Fruit fly (Drosophila melanogaster) whole organism, pupa: ENCODE data around the gene CG33332.

Source experiments
- CG10348 ChIP-seq: fragments of 200-800 bp; sonication (Bioruptor generic); IDR thresholded peaks from 2 replicates; pipeline ENCODE4 v1.3.6; 2022; ENCODE audit warnings: missing biosample characterization, missing genetic modification characterization
- CG12605 ChIP-seq: fragments of 200-800 bp; sonication (Bioruptor generic); IDR thresholded peaks from 2 replicates; pipeline ENCODE4 v1.3.6; 2022; ENCODE audit warnings: missing biosample characterization, missing genetic modification characterization
- CG13204 ChIP-seq: fragments of 200-800 bp; sonication (Bioruptor generic); optimal IDR thresholded peaks from 2 replicates; lab custom pipeline; 2018; ENCODE audit warnings: missing biosample characterization, mild to moderate bottlenecking, missing genetic modification characterization, moderate library complexity
- CG14655 ChIP-seq: fragments of 200-800 bp; sonication (Bioruptor generic); optimal IDR thresholded peaks from 3 replicates; lab custom pipeline; 2017; ENCODE audit warnings: mild to moderate bottlenecking, missing biosample characterization, missing genetic modification reagents, missing genetic modification characterization
- CG15710 ChIP-seq: fragments of 200-800 bp; sonication (Bioruptor generic); optimal IDR thresholded peaks from 2 replicates; lab custom pipeline; 2018; ENCODE audit warnings: missing biosample characterization, mild to moderate bottlenecking, missing genetic modification characterization, moderate library complexity
- CG17806 ChIP-seq: fragments of 200-800 bp; sonication (Bioruptor generic); optimal IDR thresholded peaks from 2 replicates; lab custom pipeline; 2018; ENCODE audit warnings: missing biosample characterization, mild to moderate bottlenecking, missing genetic modification characterization, moderate library complexity
- CG32121 ChIP-seq: fragments of 200-800 bp; sonication (Bioruptor generic); IDR thresholded peaks from 2 replicates; pipeline ENCODE4 v1.3.6; 2022; ENCODE audit warnings: missing biosample characterization, missing genetic modification characterization
- CG34367 ChIP-seq: fragments of 200-800 bp; sonication (Bioruptor generic); optimal IDR thresholded peaks from 2 replicates; lab custom pipeline; 2018; ENCODE audit warnings: missing biosample characterization, mild to moderate bottlenecking, missing genetic modification characterization
- CG4496 ChIP-seq: fragments of 200-800 bp; sonication (Bioruptor generic); IDR thresholded peaks from 3 replicates; pipeline ENCODE4 v1.3.6; 2022; ENCODE audit warnings: missing biosample characterization, missing genetic modification characterization
- CG8159 ChIP-seq: fragments of 200-800 bp; sonication (Bioruptor generic); optimal IDR thresholded peaks from 3 replicates; lab custom pipeline; 2018; ENCODE audit warnings: missing biosample characterization, mild to moderate bottlenecking, missing genetic modification characterization, moderate library complexity
- CG8301 ChIP-seq: fragments of 200-800 bp; sonication (Bioruptor generic); optimal IDR thresholded peaks from 2 replicates; lab custom pipeline; 2018; ENCODE audit warnings: missing biosample characterization, mild to moderate bottlenecking, missing genetic modification characterization
- CG9948 ChIP-seq: fragments of 200-800 bp; sonication (Bioruptor generic); optimal IDR thresholded peaks from 2 replicates; lab custom pipeline; 2018; ENCODE audit warnings: missing biosample characterization, mild to moderate bottlenecking, missing genetic modification characterization, moderate library complexity
- D1 ChIP-seq: fragments of 200-800 bp; sonication (Bioruptor generic); optimal IDR thresholded peaks from 2 replicates; lab custom pipeline; 2018; ENCODE audit warnings: missing biosample characterization, mild to moderate bottlenecking, missing genetic modification characterization, moderate library complexity
- EcR ChIP-seq: fragments of 200-800 bp; sonication (Bioruptor generic); optimal IDR thresholded peaks from 3 replicates; lab custom pipeline; 2019; ENCODE audit warnings: missing biosample characterization, missing genetic modification characterization, mild to moderate bottlenecking, moderate library complexity, missing genetic modification reagents
- Ets98B ChIP-seq: fragments of 200-800 bp; sonication (Bioruptor generic); IDR thresholded peaks from 2 replicates; pipeline ENCODE4 v1.3.6; 2022; ENCODE audit warnings: missing biosample characterization, missing genetic modification characterization
- Pif1A ChIP-seq: fragments of 200-800 bp; sonication (Bioruptor generic); optimal IDR thresholded peaks from 3 replicates; lab custom pipeline; 2016; ENCODE audit warnings: missing biosample characterization, missing genetic modification characterization
- Pif1B ChIP-seq: fragments of 200-800 bp; sonication (Bioruptor generic); optimal IDR thresholded peaks from 3 replicates; lab custom pipeline; 2016; ENCODE audit warnings: missing biosample characterization, missing genetic modification characterization
- Snoo ChIP-seq: fragments of 200-800 bp; sonication (Bioruptor generic); optimal IDR thresholded peaks from 3 replicates; lab custom pipeline; 2017; ENCODE audit warnings: missing biosample characterization, mild to moderate bottlenecking, missing genetic modification characterization, inconsistent platforms
- fd96Ca ChIP-seq: fragments of 200-800 bp; sonication (Bioruptor generic); IDR thresholded peaks from 3 replicates; pipeline ENCODE4 v1.3.6; 2022; ENCODE audit warnings: missing biosample characterization, missing genetic modification characterization
- gl ChIP-seq: fragments of 200-800 bp; sonication (Bioruptor generic); optimal IDR thresholded peaks from 2 replicates; lab custom pipeline; 2018; ENCODE audit warnings: missing biosample characterization, mild to moderate bottlenecking, missing genetic modification characterization
- rn ChIP-seq: fragments of 200-800 bp; sonication (Bioruptor generic); IDR thresholded peaks from 2 replicates; pipeline ENCODE4 v1.3.6; 2022; ENCODE audit warnings: missing biosample characterization, missing genetic modification characterization

The CG33332 gene

DNA sequence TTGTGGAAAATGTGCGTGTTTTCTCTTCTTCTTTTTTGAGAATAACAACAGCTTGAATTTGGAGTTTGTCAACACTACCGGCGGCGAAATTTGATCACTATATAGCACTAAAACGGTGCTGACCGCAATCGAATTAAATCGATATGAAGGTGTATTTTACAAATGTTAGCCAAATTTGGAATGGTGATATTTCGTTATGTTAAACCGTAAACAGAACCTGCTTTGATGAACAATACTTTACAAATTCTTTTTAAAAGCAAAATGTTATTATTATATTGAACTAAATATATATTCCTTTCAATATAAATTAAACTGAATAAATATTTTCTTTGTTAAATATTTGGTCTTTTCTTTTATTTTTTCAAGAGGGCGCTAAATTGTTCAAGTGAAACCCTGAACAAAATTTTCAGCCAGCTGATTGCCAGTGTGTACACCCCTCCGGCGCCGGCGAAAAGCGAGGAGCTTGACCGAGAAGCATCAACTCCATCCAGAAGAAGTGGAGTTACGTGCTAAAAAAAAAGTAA lies at the start of gene CG33332, which contains the start of the genes Rrp6 and CG33331:
CG33332 (plus strand) TSS at position 446 of the 524 bp plus-strand sequence.
Rrp6 (minus strand) TSS at position 236 of the 524 bp plus-strand sequence.
CG33331 (plus strand) TSS at position 446 of the 524 bp plus-strand sequence.
- TF ChIP-seq CG10348 (GFP tag; lab: Robert Waterston, UW), result no peak
- peak; percentile 46 for TF ChIP-seq Snoo (tag; lab: Kevin White, UChicago)
- peak; percentile 57 for TF ChIP-seq Ets98B (GFP tag; lab: Robert Waterston, UW)
- TF ChIP-seq CG9948 (tag; lab: Kevin White, UChicago), result peak; percentile 54
- no peak for TF ChIP-seq fd96Ca (GFP tag; lab: Robert Waterston, UW)
- TF ChIP-seq CG12605 (GFP tag; lab: Robert Waterston, UW), result no peak
- peak; percentile 49 for TF ChIP-seq CG17806 (tag; lab: Kevin White, UChicago)
- peak; percentile 27 for TF ChIP-seq CG8159 (tag; lab: Kevin White, UChicago)
- TF ChIP-seq CG13204 (GFP tag; lab: Kevin White, UChicago), result no peak
- TF ChIP-seq CG15710 (tag; lab: Kevin White, UChicago), result peak; percentile 69
- no peak for TF ChIP-seq CG8301 (tag; lab: Kevin White, UChicago)
- TF ChIP-seq EcR, result no peak
- TF ChIP-seq CG4496 (GFP tag; lab: Robert Waterston, UW), result peak; percentile 61; the same call in 2 of the 3 replicates
- 0 out of 2 replicates have a peak, but pooled peaks have one; percentile 10 for TF ChIP-seq rn (GFP tag; lab: Robert Waterston, UW)
- TF ChIP-seq Pif1A (GFP tag; lab: Kevin White, UChicago), result no peak
- TF ChIP-seq D1, result no peak
- TF ChIP-seq CG14655 (GFP tag; lab: Kevin White, UChicago), result no peak
- TF ChIP-seq CG34367 (tag; lab: Kevin White, UChicago), result peak; percentile 62
- TF ChIP-seq gl, result no peak
- peak; percentile 78 for TF ChIP-seq CG32121 (GFP tag; lab: Robert Waterston, UW)
- TF ChIP-seq Pif1B, result no peak

- no peak for TF ChIP-seq Pif1B
- TF ChIP-seq CG17806 (tag; lab: Kevin White, UChicago), result no peak
- no peak for TF ChIP-seq CG8159 (tag; lab: Kevin White, UChicago)
- no peak for TF ChIP-seq CG15710 (tag; lab: Kevin White, UChicago)
- no peak for TF ChIP-seq CG12605 (GFP tag; lab: Robert Waterston, UW)
- TF ChIP-seq CG10348 (GFP tag; lab: Robert Waterston, UW), result no peak
- TF ChIP-seq CG8301 (tag; lab: Kevin White, UChicago), result no peak
- TF ChIP-seq CG4496 (GFP tag; lab: Robert Waterston, UW), result no peak
- TF ChIP-seq CG9948 (tag; lab: Kevin White, UChicago), result no peak
Observed at dm6 chr3R:14844743-14845142, 41.5 kb upstream of the CG33332 start, which contains the start of gene CG3610. CG3610 (plus strand) TSS chr3R:14845043.

dm6 chr3R:14846924-14847599 lies 39.2 kb upstream of the CG33332 start:
- TF ChIP-seq CG15710 (tag; lab: Kevin White, UChicago) (no peak), CG14655 (GFP tag; lab: Kevin White, UChicago) (peak; percentile 85), CG8301 (tag; lab: Kevin White, UChicago) (peak; percentile 86), CG9948 (tag; lab: Kevin White, UChicago) (peak; percentile 70), CG4496 (GFP tag; lab: Robert Waterston, UW) (peak; percentile 88), CG13204 (GFP tag; lab: Kevin White, UChicago) (no peak), EcR (no peak), gl (no peak), rn (GFP tag; lab: Robert Waterston, UW) (peak; percentile 59), Ets98B (GFP tag; lab: Robert Waterston, UW) (peak; percentile 86), CG17806 (tag; lab: Kevin White, UChicago) (peak; percentile 69), CG12605 (GFP tag; lab: Robert Waterston, UW) (peak; percentile 40; the same call in 1 of the 2 replicates), Pif1B (peak; percentile 73), CG8159 (tag; lab: Kevin White, UChicago) (peak; percentile 42), CG32121 (GFP tag; lab: Robert Waterston, UW) (peak; percentile 73), CG34367 (tag; lab: Kevin White, UChicago) (peak; percentile 53), fd96Ca (GFP tag; lab: Robert Waterston, UW) (peak; percentile 83), D1 (no peak), CG10348 (GFP tag; lab: Robert Waterston, UW) (peak; percentile 35; the same call in 1 of the 2 replicates), Pif1A (GFP tag; lab: Kevin White, UChicago) (peak; percentile 76), Snoo (tag; lab: Kevin White, UChicago) (peak; percentile 3)

dm6 chr3R:14847844-14848243 lies 38.4 kb upstream of the CG33332 start:
- TF ChIP-seq CG14655 (GFP tag; lab: Kevin White, UChicago), result peak; percentile 68
- peak; percentile 50 for TF ChIP-seq CG8301 (tag; lab: Kevin White, UChicago)
- TF ChIP-seq CG17806 (tag; lab: Kevin White, UChicago), result peak; percentile 69
- peak; percentile 59 for TF ChIP-seq Pif1B
- no peak for TF ChIP-seq CG32121 (GFP tag; lab: Robert Waterston, UW)
- peak; percentile 57 for TF ChIP-seq CG9948 (tag; lab: Kevin White, UChicago)
- TF ChIP-seq CG34367 (tag; lab: Kevin White, UChicago), result peak; percentile 39
- peak; percentile 66 for TF ChIP-seq CG8159 (tag; lab: Kevin White, UChicago)
- TF ChIP-seq Snoo (tag; lab: Kevin White, UChicago), result no peak
- TF ChIP-seq D1, result peak; percentile 41
- TF ChIP-seq CG15710 (tag; lab: Kevin White, UChicago), result peak; percentile 59
- TF ChIP-seq Pif1A (GFP tag; lab: Kevin White, UChicago), result peak; percentile 52
- no peak for TF ChIP-seq fd96Ca (GFP tag; lab: Robert Waterston, UW)
